Worm (Caenorhabditis elegans) whole organism, midembryonic: ENCODE measurements around the gene nhr-138.

ENCODE experiments used
- cog-1 ChIP-seq: sonication (generic microtip); optimal IDR thresholded peaks from 2 replicates; lab custom pipeline; 2016; ENCODE audit warnings: missing genetic modification characterization, missing compliant biosample characterization
- med-1 ChIP-seq: sonication (generic microtip); optimal IDR thresholded peaks from 2 replicates; lab custom pipeline; 2017; ENCODE audit warnings: missing genetic modification characterization, mild to moderate bottlenecking, missing compliant biosample characterization, antibody characterized with exemption, missing genetic modification reagents; ENCODE audit not compliant: insufficient read depth

- no peak for TF ChIP-seq cog-1 (tag; lab: Kevin White, UChicago)
- no peak for TF ChIP-seq med-1 (GFP tag; lab: Kevin White, UChicago)
Observed at ce11 chrIV:9712782-9713181, 12.3 kb upstream of the nhr-138 start, which contains the start of gene K01H12.4.
